Fruit fly (Drosophila melanogaster): Measurements from ENCODE around the gene CG11122.

CG11122 gene

DNA sequence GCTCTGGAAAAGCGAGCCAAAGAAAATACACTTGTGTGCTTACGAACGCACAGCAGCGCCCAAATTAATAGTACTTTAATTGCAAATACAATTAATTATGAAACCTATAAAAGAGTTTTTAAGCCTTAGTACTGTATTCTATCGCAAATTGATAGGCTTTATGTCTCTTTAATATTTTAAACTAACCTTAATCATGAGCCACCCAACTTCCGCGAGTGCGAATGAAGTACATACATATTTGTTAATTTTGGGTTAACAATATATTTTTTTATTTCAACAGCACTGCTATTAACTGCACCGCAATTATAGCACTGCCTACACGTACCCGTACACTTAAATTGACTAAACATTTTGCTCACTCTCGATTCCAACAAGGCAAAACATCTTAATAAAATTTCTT, 43.3 kb downstream of the CG11122 start (continued):
- TF ChIP-seq CG14441 (GFP tag; IDR thresholded peaks at IDR 0.05): peak; percentile 51; the same call in 1 of the 2 replicates
- TF ChIP-seq Dek (tag; optimal IDR thresholded peaks at IDR 0.05): peak; percentile 19
- TF ChIP-seq CG8924 (tag; optimal IDR thresholded peaks at IDR 0.05): peak; percentile 48
- TF ChIP-seq ci (GFP tag; IDR thresholded peaks at IDR 0.05): no peak
- no peak for TF ChIP-seq Sox100B (GFP tag; optimal IDR thresholded peaks at IDR 0.05)
- peak; percentile 25 for TF ChIP-seq mam (GFP tag; optimal IDR thresholded peaks at IDR 0.05)
- peak; percentile 57 for TF ChIP-seq CG12391 (tag; optimal IDR thresholded peaks at IDR 0.05)
- TF ChIP-seq Xbp1 (GFP tag; optimal IDR thresholded peaks at IDR 0.05): peak; percentile 41
- TF ChIP-seq Pdp1 (GFP tag; optimal IDR thresholded peaks at IDR 0.05): peak in 1 of 2 experiments; percentile 36
- no peak for TF ChIP-seq Poxn (GFP tag; IDR thresholded peaks at IDR 0.05)
- TF ChIP-seq esg (GFP tag; conservative IDR thresholded peaks at IDR 0.05): 0 out of 2 replicates have a peak, but pooled peaks have one; percentile 31
- TF ChIP-seq CG7357 (GFP tag; IDR thresholded peaks at IDR 0.05): 0 out of 3 replicates have a peak, but pooled peaks have one; percentile 26
- TF ChIP-seq pan (optimal IDR thresholded peaks at IDR 0.05): no peak
- no peak for TF ChIP-seq pan (GFP tag; optimal IDR thresholded peaks at IDR 0.05 in 1 of 2, IDR thresholded peaks at IDR 0.05 in 1 of 2)
- TF ChIP-seq CG10366 (GFP tag; IDR thresholded peaks at IDR 0.05): no peak; the same call in 1 of the 2 replicates
- TF ChIP-seq Hand (GFP tag; optimal IDR thresholded peaks at IDR 0.05): peak; percentile 52
- no peak for TF ChIP-seq CG9609 (GFP tag; optimal IDR thresholded peaks at IDR 0.05)
- peak; percentile 58 for TF ChIP-seq CG6689 (GFP tag; IDR thresholded peaks at IDR 0.05)
- peak in 1 of 2 experiments; percentile 57 for TF ChIP-seq dpn (GFP tag; optimal IDR thresholded peaks at IDR 0.05)
- peak; percentile 47 for TF ChIP-seq CG6854 (GFP tag; optimal IDR thresholded peaks at IDR 0.05)
- TF ChIP-seq bsh (GFP tag; optimal IDR thresholded peaks at IDR 0.05): peak in 1 of 2 experiments; percentile 51
- TF ChIP-seq ssp (GFP tag; IDR thresholded peaks at IDR 0.05): 0 out of 2 replicates have a peak, but pooled peaks have one; percentile 17
- no peak for TF ChIP-seq CG18764 (GFP tag; optimal IDR thresholded peaks at IDR 0.05)
- peak in 1 of 2 experiments; percentile 75 for TF ChIP-seq Hr51 (GFP tag; optimal IDR thresholded peaks at IDR 0.05)
- TF ChIP-seq CG9215 (GFP tag; IDR thresholded peaks at IDR 0.05): no peak; the same call in 1 of the 2 replicates
- TF ChIP-seq CG15514 (GFP tag; optimal IDR thresholded peaks at IDR 0.05): peak; percentile 46
- no peak for TF ChIP-seq CG4617 (GFP tag; optimal IDR thresholded peaks at IDR 0.05; ENCODE audit: borderline replicate concordance)
- TF ChIP-seq CG7556 (GFP tag; optimal IDR thresholded peaks at IDR 0.05): peak; percentile 76
- peak; percentile 58 for TF ChIP-seq Drgx (GFP tag; IDR thresholded peaks at IDR 0.05)
- TF ChIP-seq CG18599 (GFP tag; optimal IDR thresholded peaks at IDR 0.05): peak; percentile 78
- TF ChIP-seq CG7928 (GFP tag; optimal IDR thresholded peaks at IDR 0.05): no peak
- TF ChIP-seq CG13624 (GFP tag; optimal IDR thresholded peaks at IDR 0.05): peak; percentile 2
- TF ChIP-seq chn (GFP tag; optimal IDR thresholded peaks at IDR 0.05): peak; percentile 0
- TF ChIP-seq phol (tag; optimal IDR thresholded peaks at IDR 0.05): peak; percentile 49
- TF ChIP-seq Hmr (GFP tag; optimal IDR thresholded peaks at IDR 0.05): peak; percentile 67
- TF ChIP-seq Rfx (GFP tag; IDR thresholded peaks at IDR 0.05): no peak; the same call in 1 of the 2 replicates
- TF ChIP-seq CG12071 (GFP tag; optimal IDR thresholded peaks at IDR 0.05): peak; percentile 5
- peak; percentile 28; the same call in 1 of the 2 replicates for TF ChIP-seq HLH3B (GFP tag; IDR thresholded peaks at IDR 0.05)
- TF ChIP-seq dimm (GFP tag; IDR thresholded peaks at IDR 0.05): no peak
- peak; percentile 36; the same call in 1 of the 2 replicates for TF ChIP-seq danr (GFP tag; IDR thresholded peaks at IDR 0.05)
- peak; percentile 59 for TF ChIP-seq CG13424 (tag; optimal IDR thresholded peaks at IDR 0.05)
- TF ChIP-seq HmgZ (tag; optimal IDR thresholded peaks at IDR 0.05): peak; percentile 14
- TF ChIP-seq chif (GFP tag; optimal IDR thresholded peaks at IDR 0.05): peak in 1 of 2 experiments; percentile 15
- peak; percentile 28 for TF ChIP-seq Ssrp (tag; optimal IDR thresholded peaks at IDR 0.05)
- TF ChIP-seq ash1 (GFP tag; optimal IDR thresholded peaks at IDR 0.05): no peak
- TF ChIP-seq CG14667 (GFP tag; IDR thresholded peaks at IDR 0.05): 0 out of 2 replicates have a peak, but pooled peaks have one; percentile 34
- TF ChIP-seq CG42726 (GFP tag; IDR thresholded peaks at IDR 0.05; ENCODE audit: partially characterized antibody): no peak
- TF ChIP-seq CG32532 (GFP tag; IDR thresholded peaks at IDR 0.05): peak; percentile 31; the same call in 1 of the 2 replicates
- TF ChIP-seq CG6791 (GFP tag; IDR thresholded peaks at IDR 0.05; ENCODE audit: partially characterized antibody): no peak

Data from whole organism, embryonic.